Fruit fly (Drosophila melanogaster) whole organism, wandering third instar larva: ENCODE results near the gene CG11162.

ENCODE experiments used
- Abd-B ChIP-seq: fragments of >200 bp; optimal IDR thresholded peaks from 2 replicates; lab custom pipeline; 2017; ENCODE audit warnings: missing biosample characterization, missing genetic modification characterization
- CrebA ChIP-seq: fragments of 200-800 bp; sonication (Bioruptor generic); optimal IDR thresholded peaks from 2 replicates; lab custom pipeline; 2016; ENCODE audit warnings: missing biosample characterization, mild to moderate bottlenecking, missing genetic modification characterization, borderline replicate concordance
- N ChIP-seq: fragments of >200 bp; optimal IDR thresholded peaks from 2 replicates; lab custom pipeline; 2018; ENCODE audit warnings: missing biosample characterization, missing external identifiers, missing genetic modification characterization
- Vsx2 ChIP-seq: fragments of 200-300, 225-300 bp; sonication (Bioruptor generic); optimal IDR thresholded peaks from 2 replicates; lab custom pipeline; 2018; ENCODE audit warnings: missing biosample characterization, missing genetic modification characterization; ENCODE audit not compliant: partially characterized antibody
- brk ChIP-seq: fragments of 200-800 bp; sonication (Bioruptor generic); optimal IDR thresholded peaks from 2 replicates; lab custom pipeline; 2016; ENCODE audit warnings: missing biosample characterization, mild to moderate bottlenecking, missing genetic modification characterization
- h ChIP-seq: fragments of 200-800 bp; sonication (Bioruptor generic); optimal IDR thresholded peaks from 3 replicates; lab custom pipeline; 2016; ENCODE audit warnings: missing biosample characterization, mild to moderate bottlenecking, missing genetic modification characterization
- pan ChIP-seq: fragments of >200 bp; optimal IDR thresholded peaks from 2 replicates; lab custom pipeline; 2017
- psq ChIP-seq: fragments of 200-800 bp; sonication (Bioruptor generic); optimal IDR thresholded peaks from 3 replicates; lab custom pipeline; 2017; ENCODE audit warnings: missing biosample characterization, mild to moderate bottlenecking, missing genetic modification characterization, moderate library complexity
- rgr ChIP-seq: fragments of 200-800 bp; sonication (Bioruptor generic); optimal IDR thresholded peaks from 3 replicates; lab custom pipeline; 2016; ENCODE audit warnings: missing biosample characterization, mild to moderate bottlenecking, missing genetic modification characterization
- usp ChIP-seq: fragments of >200 bp; optimal IDR thresholded peaks from 2 replicates; lab custom pipeline; 2017; ENCODE audit warnings: missing biosample characterization, missing genetic modification characterization
- woc ChIP-seq: sonication (Bioruptor generic); optimal IDR thresholded peaks from 2 replicates; lab custom pipeline; 2016; ENCODE audit warnings: missing biosample characterization, mild to moderate bottlenecking, missing genetic modification characterization

dm6 chrX:13641115-13641890 is 35.4 kb upstream of the CG11162 start:
- TF ChIP-seq pan (lab: Kevin White, UChicago) (no peak), psq (peak; percentile 37), Abd-B (GFP tag; lab: Kevin White, UChicago) (no peak), usp (GFP tag; lab: Kevin White, UChicago) (no peak), h (peak; percentile 78), CrebA (no peak), rgr (GFP tag; lab: Kevin White, UChicago) (peak; percentile 87), brk (GFP tag; lab: Kevin White, UChicago) (peak; percentile 12), N (GFP tag; lab: Kevin White, UChicago) (no peak), woc (GFP tag; lab: Kevin White, UChicago) (peak; percentile 34), Vsx2 (GFP tag; lab: Kevin White, UChicago) (no peak)
